Worm (Caenorhabditis elegans): ENCODE results near the gene chtl-1.

The chtl-1 gene

DNA sequence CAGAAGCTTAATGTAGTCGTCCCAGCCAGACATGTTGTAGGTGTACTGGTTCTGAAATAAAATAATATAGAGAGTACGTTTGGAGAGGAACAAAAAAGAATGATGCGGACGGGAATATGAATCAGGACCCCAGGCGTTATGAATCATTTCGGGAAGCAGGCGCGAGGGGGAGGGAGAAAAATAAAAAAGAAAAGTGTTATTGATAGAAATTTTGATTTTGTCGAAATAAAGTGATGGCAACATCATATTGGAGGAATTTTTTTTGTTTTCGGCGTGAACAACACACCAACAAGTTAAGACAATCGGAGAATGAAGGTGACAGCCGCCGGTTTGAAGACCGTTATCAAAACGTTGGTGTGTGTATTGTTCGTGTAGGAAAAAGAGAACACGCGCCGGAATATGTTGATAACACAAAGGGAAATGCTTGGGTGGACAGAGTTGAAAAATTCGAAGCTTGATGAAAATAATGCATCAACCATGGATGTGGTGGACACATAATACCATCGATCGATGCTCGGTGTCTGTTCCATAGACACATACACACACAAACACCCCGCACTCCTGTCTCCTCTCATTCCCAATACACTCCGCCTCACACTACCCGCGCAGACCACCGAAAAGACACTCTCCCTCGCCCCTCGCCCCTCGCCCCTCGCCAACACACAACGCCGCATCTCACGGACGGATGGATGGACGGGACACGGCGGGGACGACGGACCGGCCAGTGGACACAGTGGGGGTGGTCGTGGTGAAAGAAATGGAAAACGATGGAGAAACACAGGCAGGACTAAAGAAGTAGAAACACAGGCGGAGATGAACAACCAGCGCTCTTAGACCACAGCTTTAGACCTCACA is 9.9 kb downstream of the chtl-1 start, which contains the start of gene pfn-2 (continued):
- peak; percentile 85 for TF ChIP-seq mxl-3 (GFP tag; optimal IDR thresholded peaks at IDR 0.05)
- TF ChIP-seq ztf-7 (tag; optimal IDR thresholded peaks at IDR 0.05), result no peak

DNA sequence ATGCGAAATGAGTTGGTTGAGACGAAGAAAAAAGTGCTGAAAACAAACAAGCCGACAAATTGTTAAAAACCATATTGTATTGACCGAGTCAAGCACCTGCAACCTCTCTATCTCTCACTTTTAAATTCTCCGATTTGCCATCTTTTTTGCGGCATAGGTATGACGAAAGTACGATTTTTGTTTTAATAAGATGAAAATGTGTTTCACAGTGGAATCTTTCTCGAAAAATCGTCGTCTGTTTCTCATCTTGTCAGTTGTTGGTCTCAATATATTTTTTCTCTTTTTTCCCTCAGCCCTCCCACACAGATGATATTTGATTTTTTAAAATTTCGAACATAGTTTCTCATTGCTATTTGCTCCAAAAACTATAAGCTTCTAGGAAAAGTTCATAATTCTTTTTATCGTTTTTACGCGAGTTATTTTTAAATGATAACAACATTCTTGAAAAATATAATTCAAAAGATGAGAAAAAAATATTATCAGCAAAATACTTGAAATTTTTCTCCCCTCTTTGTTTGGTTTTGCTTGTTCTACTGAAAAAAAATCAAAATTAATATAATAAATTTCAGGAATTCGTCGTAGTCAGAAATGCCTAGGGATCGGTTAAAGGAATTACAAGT is 15.5 kb downstream of the chtl-1 start, which contains the start of gene syx-3:
TSS of gene syx-3 (plus strand) at position 570 of the 620 bp plus-strand sequence.
- no peak for TF ChIP-seq daf-19 (GFP tag; conservative IDR thresholded peaks at IDR 0.05)
- TF ChIP-seq nhr-28 (tag; optimal IDR thresholded peaks at IDR 0.05), result peak; percentile 7
- peak; percentile 94 for TF ChIP-seq aha-1 (tag)
- peak; percentile 47 for TF ChIP-seq duxl-1 (tag; optimal IDR thresholded peaks at IDR 0.05; ENCODE audit: poor library complexity)
- peak in 1 of 2 experiments; percentile 5 for TF ChIP-seq unc-62 (GFP tag; optimal IDR thresholded peaks at IDR 0.05 in 1 of 2)
- no peak for TF ChIP-seq unc-62 (tag; optimal IDR thresholded peaks at IDR 0.05)
- TF ChIP-seq lir-3 (tag; optimal IDR thresholded peaks at IDR 0.05), result no peak
- peak; percentile 13 for TF ChIP-seq hlh-11 (tag; optimal IDR thresholded peaks at IDR 0.05)

DNA sequence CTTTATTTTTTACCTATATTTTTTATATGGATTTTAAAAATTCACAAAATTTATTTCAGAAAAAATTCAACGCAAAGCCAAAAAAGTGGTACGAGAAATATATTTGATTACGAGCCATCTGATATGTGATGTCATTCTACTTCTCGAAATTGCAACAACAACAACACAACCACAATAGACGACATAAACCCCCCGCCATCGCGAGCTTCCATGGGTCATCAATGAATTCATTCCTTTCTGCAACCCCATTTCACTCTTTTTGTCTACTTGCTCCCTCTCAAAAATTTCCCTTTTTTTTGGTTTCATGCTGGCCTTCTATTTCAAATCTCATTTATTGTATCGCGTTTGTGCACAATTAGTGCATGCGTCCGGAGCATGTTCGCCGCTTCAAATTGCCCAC is 16.3 kb downstream of the chtl-1 start:
- TF ChIP-seq aha-1 (tag), result peak; percentile 93
- no peak for TF ChIP-seq mdl-1 (tag; optimal IDR thresholded peaks at IDR 0.05)
- TF ChIP-seq ZK337.2 (GFP tag; IDR thresholded peaks at IDR 0.05), result no peak

DNA sequence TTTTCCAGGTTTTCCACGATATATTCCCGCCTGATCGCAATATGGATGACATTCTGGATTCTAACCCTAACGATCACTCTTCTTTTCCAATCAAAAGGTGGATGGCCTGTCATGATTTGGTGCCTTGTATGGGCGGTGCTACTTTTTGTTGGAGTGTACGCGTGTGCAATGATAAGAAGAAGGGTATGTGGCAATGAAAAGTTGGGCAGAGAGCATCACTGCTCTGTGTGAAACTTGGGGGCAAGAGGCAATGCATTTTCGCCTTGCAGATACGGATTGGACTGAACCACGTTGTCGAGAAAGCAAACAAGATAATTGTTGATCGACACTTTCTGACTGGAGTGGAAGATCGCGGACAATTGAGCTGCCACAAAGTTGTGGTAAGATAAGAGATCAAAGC is 17.8 kb downstream of the chtl-1 start:
- TF ChIP-seq dmd-6 (GFP tag; IDR thresholded peaks at IDR 0.05) (peak; percentile 58), daf-16 (GFP tag; optimal IDR thresholded peaks at IDR 0.05) (no peak), daf-16 (tag; optimal IDR thresholded peaks at IDR 0.05) (peak; percentile 28), nhr-28 (tag; optimal IDR thresholded peaks at IDR 0.05) (peak; percentile 26), pha-4 (GFP tag; IDR thresholded peaks at IDR 0.05) (no peak), pha-4 (tag; optimal IDR thresholded peaks at IDR 0.05) (no peak), mes-2 (tag; optimal IDR thresholded peaks at IDR 0.05; ENCODE audit: poor library complexity, severe bottlenecking) (no peak), hlh-11 (tag; optimal IDR thresholded peaks at IDR 0.05) (peak; percentile 38), pqm-1 (tag; optimal IDR thresholded peaks at IDR 0.05) (peak; percentile 58), D1046.2 (GFP tag; IDR thresholded peaks at IDR 0.05) (no peak), Y48G9A.11 (GFP tag; IDR thresholded peaks at IDR 0.05) (no peak), mxl-3 (GFP tag; optimal IDR thresholded peaks at IDR 0.05) (peak; percentile 70), hlh-30 (tag; optimal IDR thresholded peaks at IDR 0.05; ENCODE audit: insufficient read depth) (peak; percentile 39)

DNA sequence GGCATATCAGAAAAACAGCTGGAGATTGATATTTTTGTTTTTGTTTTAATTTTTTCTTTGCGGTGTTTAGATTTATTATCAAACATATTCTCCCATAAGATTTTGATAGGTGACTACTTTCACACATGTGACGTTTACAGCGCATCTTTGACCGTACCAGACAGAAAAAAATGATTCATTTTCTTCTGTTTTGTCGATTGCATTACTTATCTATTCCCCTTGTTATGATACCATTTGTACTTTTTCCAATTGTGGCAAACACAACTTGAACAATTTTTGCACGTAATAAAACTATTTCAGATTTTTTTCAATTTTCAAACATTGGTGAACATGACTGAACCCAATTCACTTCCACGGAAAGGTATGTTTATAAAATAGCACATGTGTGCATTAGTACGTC is 19.8 kb downstream of the chtl-1 start, which contains the start of gene C26B9.1:
TSS of gene C26B9.1 (plus strand) at position 301 of the 400 bp plus-strand sequence.
- TF ChIP-seq gei-8 (GFP tag; optimal IDR thresholded peaks at IDR 0.05), result no peak
- TF ChIP-seq nhr-6 (tag; optimal IDR thresholded peaks at IDR 0.05), result no peak
- no peak for TF ChIP-seq dmd-9 (GFP tag; IDR thresholded peaks at IDR 0.05)
- no peak for TF ChIP-seq hlh-30 (tag; optimal IDR thresholded peaks at IDR 0.05; ENCODE audit: insufficient read depth)
- no peak for TF ChIP-seq aha-1 (tag)
- no peak for TF ChIP-seq tra-1 (GFP tag; IDR thresholded peaks at IDR 0.05)

DNA sequence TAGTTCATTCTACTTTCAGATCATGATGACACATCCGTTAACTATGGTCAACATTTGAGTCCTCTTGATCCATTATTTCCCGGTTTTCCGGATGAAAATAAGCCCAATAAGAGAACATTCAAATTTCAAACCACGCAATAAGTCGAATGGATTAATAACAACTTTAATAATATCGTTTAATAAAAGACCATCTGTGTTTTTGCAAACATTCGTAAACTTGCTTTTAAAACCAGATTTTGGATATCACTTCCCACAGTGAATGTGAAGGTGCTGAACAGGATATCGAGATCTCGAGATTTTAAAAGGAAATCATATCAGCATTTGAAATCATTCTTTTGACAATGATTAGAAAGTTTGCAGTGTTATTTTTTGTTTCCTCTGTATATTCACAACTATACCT is 22.1 kb downstream of the chtl-1 start, which contains the start of gene C26B9.7:
TSS of gene C26B9.7 (plus strand) at position 301 of the 400 bp plus-strand sequence.
- peak in 1 of 2 experiments; percentile 58 for TF ChIP-seq unc-62 (GFP tag; optimal IDR thresholded peaks at IDR 0.05 in 1 of 2)
- TF ChIP-seq unc-62 (tag; optimal IDR thresholded peaks at IDR 0.05), result no peak
- TF ChIP-seq D1046.2 (GFP tag; IDR thresholded peaks at IDR 0.05), result no peak

DNA sequence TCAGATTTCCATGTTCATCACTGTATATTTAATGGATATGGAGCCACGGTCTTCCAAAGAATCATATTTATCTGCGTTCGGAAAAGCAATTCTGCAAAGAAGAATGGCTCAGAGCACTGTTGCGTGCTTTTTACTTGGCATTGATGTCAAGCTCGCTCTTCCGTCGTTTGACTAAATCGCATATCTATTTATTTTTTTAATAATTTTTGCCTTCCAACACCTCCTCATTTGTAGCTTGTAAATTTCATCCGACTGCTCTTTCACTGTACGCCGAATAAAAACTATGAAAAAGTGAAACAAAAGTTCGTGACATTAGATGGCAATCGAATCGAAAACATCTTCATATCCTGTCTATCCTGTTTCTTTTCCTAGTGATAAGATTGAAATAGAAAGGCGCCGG is 24.2 kb downstream of the chtl-1 start, which contains the start of gene C26B9.2:
TSS of gene C26B9.2 (plus strand) at position 301 of the 400 bp plus-strand sequence.
- TF ChIP-seq ztf-11 (tag; optimal IDR thresholded peaks at IDR 0.05), result no peak
- no peak for TF ChIP-seq F44E2.7 (GFP tag; IDR thresholded peaks at IDR 0.05)
- no peak for TF ChIP-seq tra-1 (GFP tag; IDR thresholded peaks at IDR 0.05)
- TF ChIP-seq ceh-20 (GFP tag; IDR thresholded peaks at IDR 0.05), result no peak
- TF ChIP-seq daf-12 (tag; optimal IDR thresholded peaks at IDR 0.05), result no peak
- TF ChIP-seq duxl-1 (tag; optimal IDR thresholded peaks at IDR 0.05; ENCODE audit: poor library complexity), result no peak
- no peak for TF ChIP-seq daf-16 (GFP tag; optimal IDR thresholded peaks at IDR 0.05)
- no peak for TF ChIP-seq daf-16 (tag; optimal IDR thresholded peaks at IDR 0.05)
- no peak for TF ChIP-seq spr-1 (tag; optimal IDR thresholded peaks at IDR 0.05)
- TF ChIP-seq lin-1 (GFP tag; IDR thresholded peaks at IDR 0.05), result no peak
- no peak for TF ChIP-seq ceh-28 (tag; optimal IDR thresholded peaks at IDR 0.05)
